Fruit fly (Drosophila melanogaster) whole organism, pupa: ENCODE measurements around the gene PMCA.

ENCODE experiments used
- CG10348 ChIP-seq: fragments of 200-800 bp; sonication (Bioruptor generic); IDR thresholded peaks from 2 replicates; pipeline ENCODE4 v1.3.6; 2022; ENCODE audit warnings: missing biosample characterization, missing genetic modification characterization
- CG12605 ChIP-seq: fragments of 200-800 bp; sonication (Bioruptor generic); IDR thresholded peaks from 2 replicates; pipeline ENCODE4 v1.3.6; 2022; ENCODE audit warnings: missing biosample characterization, missing genetic modification characterization
- CG13204 ChIP-seq: fragments of 200-800 bp; sonication (Bioruptor generic); optimal IDR thresholded peaks from 2 replicates; lab custom pipeline; 2018; ENCODE audit warnings: missing biosample characterization, mild to moderate bottlenecking, missing genetic modification characterization, moderate library complexity
- CG14655 ChIP-seq: fragments of 200-800 bp; sonication (Bioruptor generic); optimal IDR thresholded peaks from 3 replicates; lab custom pipeline; 2017; ENCODE audit warnings: mild to moderate bottlenecking, missing biosample characterization, missing genetic modification reagents, missing genetic modification characterization
- CG15710 ChIP-seq: fragments of 200-800 bp; sonication (Bioruptor generic); optimal IDR thresholded peaks from 2 replicates; lab custom pipeline; 2018; ENCODE audit warnings: missing biosample characterization, mild to moderate bottlenecking, missing genetic modification characterization, moderate library complexity
- CG17806 ChIP-seq: fragments of 200-800 bp; sonication (Bioruptor generic); optimal IDR thresholded peaks from 2 replicates; lab custom pipeline; 2018; ENCODE audit warnings: missing biosample characterization, mild to moderate bottlenecking, missing genetic modification characterization, moderate library complexity
- CG32121 ChIP-seq: fragments of 200-800 bp; sonication (Bioruptor generic); IDR thresholded peaks from 2 replicates; pipeline ENCODE4 v1.3.6; 2022; ENCODE audit warnings: missing biosample characterization, missing genetic modification characterization
- CG34367 ChIP-seq: fragments of 200-800 bp; sonication (Bioruptor generic); optimal IDR thresholded peaks from 2 replicates; lab custom pipeline; 2018; ENCODE audit warnings: missing biosample characterization, mild to moderate bottlenecking, missing genetic modification characterization
- CG4496 ChIP-seq: fragments of 200-800 bp; sonication (Bioruptor generic); IDR thresholded peaks from 3 replicates; pipeline ENCODE4 v1.3.6; 2022; ENCODE audit warnings: missing biosample characterization, missing genetic modification characterization
- CG8159 ChIP-seq: fragments of 200-800 bp; sonication (Bioruptor generic); optimal IDR thresholded peaks from 3 replicates; lab custom pipeline; 2018; ENCODE audit warnings: missing biosample characterization, mild to moderate bottlenecking, missing genetic modification characterization, moderate library complexity
- CG8301 ChIP-seq: fragments of 200-800 bp; sonication (Bioruptor generic); optimal IDR thresholded peaks from 2 replicates; lab custom pipeline; 2018; ENCODE audit warnings: missing biosample characterization, mild to moderate bottlenecking, missing genetic modification characterization
- CG9948 ChIP-seq: fragments of 200-800 bp; sonication (Bioruptor generic); optimal IDR thresholded peaks from 2 replicates; lab custom pipeline; 2018; ENCODE audit warnings: missing biosample characterization, mild to moderate bottlenecking, missing genetic modification characterization, moderate library complexity
- D1 ChIP-seq: fragments of 200-800 bp; sonication (Bioruptor generic); optimal IDR thresholded peaks from 2 replicates; lab custom pipeline; 2018; ENCODE audit warnings: missing biosample characterization, mild to moderate bottlenecking, missing genetic modification characterization, moderate library complexity
- EcR ChIP-seq: fragments of 200-800 bp; sonication (Bioruptor generic); optimal IDR thresholded peaks from 3 replicates; lab custom pipeline; 2019; ENCODE audit warnings: missing biosample characterization, missing genetic modification characterization, mild to moderate bottlenecking, moderate library complexity, missing genetic modification reagents
- Ets98B ChIP-seq: fragments of 200-800 bp; sonication (Bioruptor generic); IDR thresholded peaks from 2 replicates; pipeline ENCODE4 v1.3.6; 2022; ENCODE audit warnings: missing biosample characterization, missing genetic modification characterization
- Pif1A ChIP-seq: fragments of 200-800 bp; sonication (Bioruptor generic); optimal IDR thresholded peaks from 3 replicates; lab custom pipeline; 2016; ENCODE audit warnings: missing biosample characterization, missing genetic modification characterization
- Pif1B ChIP-seq: fragments of 200-800 bp; sonication (Bioruptor generic); optimal IDR thresholded peaks from 3 replicates; lab custom pipeline; 2016; ENCODE audit warnings: missing biosample characterization, missing genetic modification characterization
- Snoo ChIP-seq: fragments of 200-800 bp; sonication (Bioruptor generic); optimal IDR thresholded peaks from 3 replicates; lab custom pipeline; 2017; ENCODE audit warnings: missing biosample characterization, mild to moderate bottlenecking, missing genetic modification characterization, inconsistent platforms
- fd96Ca ChIP-seq: fragments of 200-800 bp; sonication (Bioruptor generic); IDR thresholded peaks from 3 replicates; pipeline ENCODE4 v1.3.6; 2022; ENCODE audit warnings: missing biosample characterization, missing genetic modification characterization
- gl ChIP-seq: fragments of 200-800 bp; sonication (Bioruptor generic); optimal IDR thresholded peaks from 2 replicates; lab custom pipeline; 2018; ENCODE audit warnings: missing biosample characterization, mild to moderate bottlenecking, missing genetic modification characterization
- rn ChIP-seq: fragments of 200-800 bp; sonication (Bioruptor generic); IDR thresholded peaks from 2 replicates; pipeline ENCODE4 v1.3.6; 2022; ENCODE audit warnings: missing biosample characterization, missing genetic modification characterization

PMCA gene

DNA sequence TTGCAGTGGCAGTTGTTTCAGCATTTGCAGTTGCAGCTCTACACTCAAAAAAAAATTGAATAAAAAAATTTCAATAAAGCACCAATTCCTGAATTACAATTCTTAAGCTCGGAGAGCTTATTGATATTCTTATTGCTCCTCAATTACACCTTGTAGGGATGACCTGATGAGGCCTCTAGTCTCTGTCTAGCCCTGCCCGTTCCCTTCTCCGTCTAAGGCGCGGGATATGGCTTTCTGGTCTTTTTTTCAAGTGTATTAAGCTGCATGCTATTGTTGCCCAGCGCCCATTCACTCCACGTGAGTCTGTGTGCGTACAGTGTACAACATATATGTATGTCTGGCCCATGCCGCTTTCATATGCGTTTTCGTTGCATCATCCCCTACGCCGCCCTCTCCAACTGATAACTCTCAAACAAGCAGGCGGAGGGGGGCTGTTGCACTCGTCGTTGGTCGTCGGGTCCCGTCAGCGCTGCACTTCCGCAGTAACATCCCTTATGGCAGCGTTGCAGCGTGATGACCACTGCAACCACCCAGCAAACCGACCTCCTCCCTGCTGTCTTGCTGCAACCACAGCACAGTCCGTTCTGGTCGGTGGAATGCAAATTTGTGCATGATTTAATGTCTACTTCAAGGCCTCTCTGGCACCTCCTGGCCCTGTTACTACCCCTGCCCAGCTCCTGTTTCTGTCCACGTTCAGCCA, 37.3 kb upstream of the PMCA start:
- TF ChIP-seq CG4496 (GFP tag; lab: Robert Waterston, UW): no peak
- no peak for TF ChIP-seq CG10348 (GFP tag; lab: Robert Waterston, UW)
- TF ChIP-seq CG32121 (GFP tag; lab: Robert Waterston, UW): no peak
- TF ChIP-seq Pif1B: peak; percentile 9

DNA sequence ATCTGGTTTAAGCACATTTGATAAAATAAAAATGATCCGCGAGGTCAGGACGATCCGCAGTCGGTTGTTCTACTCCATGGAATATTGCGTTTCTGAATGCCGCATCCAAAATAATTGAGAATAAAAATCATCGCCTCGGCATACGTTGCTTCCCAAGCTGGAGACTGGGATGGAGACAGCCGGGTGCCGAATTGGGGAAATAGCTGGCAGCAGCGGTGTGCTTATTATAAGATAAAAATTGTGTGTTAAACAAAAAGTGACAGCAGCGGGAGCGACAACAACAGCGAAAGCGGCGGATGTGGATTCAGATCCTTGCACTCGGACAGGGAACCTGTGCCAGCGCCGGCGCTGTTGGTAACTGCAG, 36.8 kb upstream of the PMCA start, which contains the start of gene dati:
dati (minus strand) TSS at position 101 of the 364 bp plus-strand sequence.
- TF ChIP-seq CG8159 (tag; lab: Kevin White, UChicago): no peak
- no peak for TF ChIP-seq CG4496 (GFP tag; lab: Robert Waterston, UW)
- no peak for TF ChIP-seq CG12605 (GFP tag; lab: Robert Waterston, UW)
- no peak for TF ChIP-seq CG14655 (GFP tag; lab: Kevin White, UChicago)
- TF ChIP-seq gl (tag; lab: Kevin White, UChicago): no peak
- no peak for TF ChIP-seq D1 (tag; lab: Kevin White, UChicago)
- no peak for TF ChIP-seq Ets98B (GFP tag; lab: Robert Waterston, UW)
- TF ChIP-seq CG17806: no peak
- no peak for TF ChIP-seq CG8301 (tag; lab: Kevin White, UChicago)
- TF ChIP-seq EcR (GFP tag; lab: Kevin White, UChicago): no peak
- no peak for TF ChIP-seq CG13204
- TF ChIP-seq fd96Ca (GFP tag; lab: Robert Waterston, UW): no peak
- TF ChIP-seq CG9948 (tag; lab: Kevin White, UChicago): no peak
- no peak for TF ChIP-seq CG34367 (tag; lab: Kevin White, UChicago)
- TF ChIP-seq CG10348 (GFP tag; lab: Robert Waterston, UW): no peak
- no peak for TF ChIP-seq Pif1B
- no peak for TF ChIP-seq CG15710 (tag; lab: Kevin White, UChicago)
- TF ChIP-seq Pif1A (GFP tag; lab: Kevin White, UChicago): no peak
- no peak for TF ChIP-seq rn

DNA sequence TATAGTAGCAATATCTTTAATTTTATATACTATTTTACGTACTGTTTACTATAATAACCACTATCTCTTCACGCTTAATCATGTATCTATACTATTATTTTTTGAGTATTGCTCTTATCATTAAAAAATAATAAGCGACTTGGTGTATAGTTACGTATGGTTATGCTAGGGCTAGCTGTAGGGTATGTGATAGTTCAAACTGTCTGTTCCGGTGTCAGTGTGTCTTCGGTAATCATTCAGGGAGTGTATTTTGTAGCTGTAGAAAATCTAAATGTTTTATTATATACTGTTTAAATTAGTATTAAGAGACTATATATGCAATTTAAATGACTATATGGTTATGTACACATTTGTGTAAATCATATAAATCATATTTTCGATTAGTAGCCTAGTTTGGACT, 35.7 kb upstream of the PMCA start:
- no peak for TF ChIP-seq CG9948 (tag; lab: Kevin White, UChicago)
- TF ChIP-seq fd96Ca (GFP tag; lab: Robert Waterston, UW): no peak
- TF ChIP-seq CG10348 (GFP tag; lab: Robert Waterston, UW): no peak
- no peak for TF ChIP-seq CG17806
- TF ChIP-seq CG12605 (GFP tag; lab: Robert Waterston, UW): no peak
- TF ChIP-seq Pif1A (GFP tag; lab: Kevin White, UChicago): no peak
- TF ChIP-seq gl (tag; lab: Kevin White, UChicago): no peak
- no peak for TF ChIP-seq CG4496 (GFP tag; lab: Robert Waterston, UW)
- no peak for TF ChIP-seq CG8159 (tag; lab: Kevin White, UChicago)
- no peak for TF ChIP-seq CG32121 (GFP tag; lab: Robert Waterston, UW)
- TF ChIP-seq EcR (GFP tag; lab: Kevin White, UChicago): no peak
- no peak for TF ChIP-seq D1 (tag; lab: Kevin White, UChicago)
- TF ChIP-seq CG14655 (GFP tag; lab: Kevin White, UChicago): no peak
- no peak for TF ChIP-seq Pif1B
- TF ChIP-seq Ets98B (GFP tag; lab: Robert Waterston, UW): no peak
- no peak for TF ChIP-seq CG13204
- no peak for TF ChIP-seq CG34367 (tag; lab: Kevin White, UChicago)
- no peak for TF ChIP-seq CG8301 (tag; lab: Kevin White, UChicago)
- no peak for TF ChIP-seq rn
- TF ChIP-seq CG15710 (tag; lab: Kevin White, UChicago): no peak

DNA sequence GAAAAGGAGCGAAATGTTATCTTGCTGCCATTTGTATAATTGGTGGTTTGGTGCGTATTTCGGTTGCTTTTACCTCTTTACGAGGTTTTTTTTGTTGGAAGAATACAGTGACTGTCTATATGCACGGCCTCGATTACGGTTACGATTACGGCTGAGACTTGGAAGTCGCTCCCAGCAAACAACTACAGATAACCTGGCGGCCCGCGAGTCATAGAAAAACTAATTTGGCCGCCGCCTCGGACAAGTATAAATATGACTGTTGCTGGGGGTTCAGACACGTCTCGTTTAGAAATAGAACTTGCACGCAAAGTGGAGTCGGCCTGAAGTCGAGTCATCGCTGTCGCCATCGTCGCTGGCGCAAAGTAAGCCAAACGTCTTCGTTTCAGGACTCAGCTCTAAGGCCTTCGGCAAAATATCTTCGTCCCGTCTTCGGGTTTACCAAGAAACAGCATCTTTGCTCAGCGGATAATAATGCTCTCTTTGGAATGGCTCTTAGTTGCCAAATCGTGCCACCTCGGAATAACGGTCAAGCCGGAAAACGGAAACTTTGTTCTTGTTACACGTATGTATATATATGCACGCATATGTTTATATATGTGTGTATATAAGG, 34.6 kb upstream of the PMCA start:
- TF ChIP-seq rn (no peak), Pif1A (GFP tag; lab: Kevin White, UChicago) (no peak), CG17806 (no peak), CG8159 (tag; lab: Kevin White, UChicago) (no peak), Pif1B (no peak), fd96Ca (GFP tag; lab: Robert Waterston, UW) (no peak), CG8301 (tag; lab: Kevin White, UChicago) (no peak), CG14655 (GFP tag; lab: Kevin White, UChicago) (no peak), gl (tag; lab: Kevin White, UChicago) (no peak), CG34367 (tag; lab: Kevin White, UChicago) (no peak), Ets98B (GFP tag; lab: Robert Waterston, UW) (no peak), CG12605 (GFP tag; lab: Robert Waterston, UW) (no peak), CG9948 (tag; lab: Kevin White, UChicago) (no peak), Snoo (tag; lab: Kevin White, UChicago) (no peak)

dm6 chr4:388784-389313, 30.1 kb upstream of the PMCA start:
- TF ChIP-seq CG17806 (no peak), CG32121 (GFP tag; lab: Robert Waterston, UW) (no peak), rn (no peak), Pif1B (no peak), CG14655 (GFP tag; lab: Kevin White, UChicago) (no peak), CG12605 (GFP tag; lab: Robert Waterston, UW) (no peak), D1 (tag; lab: Kevin White, UChicago) (no peak)
